Worm (Caenorhabditis elegans): Measurements from ENCODE around the gene ZK1307.8.

ce11 chrII:9594924-9595323, 29.5 kb upstream of the ZK1307.8 start, which contains the start of gene E02H1.5:
- no peak for TF ChIP-seq ref-1 (GFP tag; conservative IDR thresholded peaks at IDR 0.05)
- TF ChIP-seq ztf-23 (GFP tag; IDR thresholded peaks at IDR 0.05), result no peak
- no peak for TF ChIP-seq flt-1 (GFP tag; IDR thresholded peaks at IDR 0.05)
